Fruit fly (Drosophila melanogaster): ENCODE data around the gene CG10311.

The CG10311 gene

dm6 chr3R:16385586-16385985, 28.8 kb upstream of the CG10311 start:
- TF ChIP-seq CG8301 (tag; optimal IDR thresholded peaks at IDR 0.05) (no peak), CG13204 (GFP tag; optimal IDR thresholded peaks at IDR 0.05) (no peak), CG12605 (GFP tag; IDR thresholded peaks at IDR 0.05) (no peak), CG17806 (tag; optimal IDR thresholded peaks at IDR 0.05) (no peak), CG15710 (tag; optimal IDR thresholded peaks at IDR 0.05) (no peak), fd96Ca (GFP tag; IDR thresholded peaks at IDR 0.05) (no peak), D1 (tag; optimal IDR thresholded peaks at IDR 0.05) (no peak), EcR (GFP tag; optimal IDR thresholded peaks at IDR 0.05) (no peak), CG9948 (tag; optimal IDR thresholded peaks at IDR 0.05) (no peak), Snoo (tag; optimal IDR thresholded peaks at IDR 0.05) (no peak), CG8159 (tag; optimal IDR thresholded peaks at IDR 0.05) (no peak), CG10348 (GFP tag; IDR thresholded peaks at IDR 0.05) (no peak), CG14655 (GFP tag; optimal IDR thresholded peaks at IDR 0.05) (no peak), gl (tag; optimal IDR thresholded peaks at IDR 0.05) (no peak), rn (GFP tag; IDR thresholded peaks at IDR 0.05) (no peak), CG34367 (tag; optimal IDR thresholded peaks at IDR 0.05) (no peak), CG32121 (GFP tag; IDR thresholded peaks at IDR 0.05) (no peak), CG4496 (GFP tag; IDR thresholded peaks at IDR 0.05) (no peak), Pif1A (GFP tag; optimal IDR thresholded peaks at IDR 0.05) (no peak)

DNA sequence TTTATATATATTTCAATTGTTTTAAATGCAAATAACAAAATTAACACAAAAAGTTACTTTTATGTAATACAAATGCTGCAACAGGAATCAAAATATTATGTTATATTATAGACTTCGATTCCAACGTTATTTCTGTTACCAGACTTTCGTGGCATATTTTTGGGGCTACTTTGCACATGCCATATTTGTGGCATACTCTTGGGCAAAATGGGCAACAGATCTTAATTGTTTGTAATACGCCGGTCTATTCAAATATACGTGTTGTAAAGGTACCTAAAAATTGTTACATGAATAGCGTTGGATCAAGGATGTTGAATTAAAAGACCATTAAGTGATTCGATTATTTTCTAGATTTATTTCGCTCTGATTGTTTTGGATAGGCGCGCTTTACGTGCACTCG, 17.3 kb upstream of the CG10311 start:
- TF ChIP-seq CG8301 (tag; optimal IDR thresholded peaks at IDR 0.05) (no peak), CG15710 (tag; optimal IDR thresholded peaks at IDR 0.05) (no peak), D1 (tag; optimal IDR thresholded peaks at IDR 0.05) (peak; percentile 47), Ets98B (GFP tag; IDR thresholded peaks at IDR 0.05) (no peak), CG4496 (GFP tag; IDR thresholded peaks at IDR 0.05) (no peak)

- TF ChIP-seq CG34367 (tag; optimal IDR thresholded peaks at IDR 0.05) (no peak), CG8159 (tag; optimal IDR thresholded peaks at IDR 0.05) (no peak), CG32121 (GFP tag; IDR thresholded peaks at IDR 0.05) (no peak), CG17806 (tag; optimal IDR thresholded peaks at IDR 0.05) (no peak), CG4496 (GFP tag; IDR thresholded peaks at IDR 0.05) (no peak), CG10348 (GFP tag; IDR thresholded peaks at IDR 0.05) (no peak), CG9948 (tag; optimal IDR thresholded peaks at IDR 0.05) (no peak), CG8301 (tag; optimal IDR thresholded peaks at IDR 0.05) (no peak), Snoo (tag; optimal IDR thresholded peaks at IDR 0.05) (no peak), D1 (tag; optimal IDR thresholded peaks at IDR 0.05) (no peak), EcR (GFP tag; optimal IDR thresholded peaks at IDR 0.05) (no peak)
These were observed 13.6 kb upstream of the CG10311 start, which contains the start of gene CG10317 for dm6 chr3R:16370433-16370832. Gene CG10317 (minus strand): TSS chr3R:16370533.

DNA sequence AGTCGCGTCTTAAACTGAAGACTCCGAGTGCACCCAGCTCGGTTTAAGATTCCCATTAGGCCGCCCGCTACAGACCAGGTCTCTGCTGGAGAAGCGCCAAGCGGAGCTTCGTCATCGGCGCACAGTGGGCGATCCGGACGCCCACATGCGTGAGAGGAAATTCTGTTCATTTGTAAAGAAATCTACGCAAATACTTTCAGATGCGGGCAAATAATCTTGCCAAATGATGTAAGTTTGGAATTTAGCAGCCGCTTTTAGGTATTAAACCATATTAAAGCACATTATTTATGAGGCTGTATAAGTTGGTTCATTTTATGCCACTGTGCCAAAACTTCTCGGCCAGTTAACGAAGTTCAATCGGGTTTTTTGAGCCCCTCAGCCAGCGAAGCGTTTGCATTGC, 11.5 kb upstream of the CG10311 start, which contains the start of gene js:
TSS of gene js (minus strand) at position 19 of the 400 bp plus-strand sequence.
- no peak for TF ChIP-seq CG8159 (tag; optimal IDR thresholded peaks at IDR 0.05)
- TF ChIP-seq Pif1A (GFP tag; optimal IDR thresholded peaks at IDR 0.05) = peak; percentile 76
- no peak for TF ChIP-seq CG9948 (tag; optimal IDR thresholded peaks at IDR 0.05)
- 0 out of 2 replicates have a peak, but pooled peaks have one; percentile 10 for TF ChIP-seq CG12605 (GFP tag; IDR thresholded peaks at IDR 0.05)
- peak; percentile 49 for TF ChIP-seq Pif1B (GFP tag; optimal IDR thresholded peaks at IDR 0.05)
- peak; percentile 53 for TF ChIP-seq CG10348 (GFP tag; IDR thresholded peaks at IDR 0.05)
- no peak for TF ChIP-seq CG15710 (tag; optimal IDR thresholded peaks at IDR 0.05)
- TF ChIP-seq CG17806 (tag; optimal IDR thresholded peaks at IDR 0.05) = no peak
- TF ChIP-seq CG8301 (tag; optimal IDR thresholded peaks at IDR 0.05) = peak; percentile 81
- TF ChIP-seq CG34367 (tag; optimal IDR thresholded peaks at IDR 0.05) = no peak
- TF ChIP-seq CG32121 (GFP tag; IDR thresholded peaks at IDR 0.05) = peak; percentile 63
- no peak for TF ChIP-seq gl (tag; optimal IDR thresholded peaks at IDR 0.05)
- TF ChIP-seq D1 (tag; optimal IDR thresholded peaks at IDR 0.05) = no peak
- TF ChIP-seq Ets98B (GFP tag; IDR thresholded peaks at IDR 0.05) = no peak; the same call in 1 of the 2 replicates
- no peak for TF ChIP-seq CG14655 (GFP tag; optimal IDR thresholded peaks at IDR 0.05)
- no peak for TF ChIP-seq rn (GFP tag; IDR thresholded peaks at IDR 0.05)
- TF ChIP-seq EcR (GFP tag; optimal IDR thresholded peaks at IDR 0.05) = no peak
- no peak for TF ChIP-seq Snoo (tag; optimal IDR thresholded peaks at IDR 0.05)
- TF ChIP-seq CG4496 (GFP tag; IDR thresholded peaks at IDR 0.05) = peak; percentile 70; the same call in 2 of the 3 replicates
- no peak for TF ChIP-seq CG13204 (GFP tag; optimal IDR thresholded peaks at IDR 0.05)
- TF ChIP-seq fd96Ca (GFP tag; IDR thresholded peaks at IDR 0.05) = no peak; the same call in 1 of the 3 replicates

DNA sequence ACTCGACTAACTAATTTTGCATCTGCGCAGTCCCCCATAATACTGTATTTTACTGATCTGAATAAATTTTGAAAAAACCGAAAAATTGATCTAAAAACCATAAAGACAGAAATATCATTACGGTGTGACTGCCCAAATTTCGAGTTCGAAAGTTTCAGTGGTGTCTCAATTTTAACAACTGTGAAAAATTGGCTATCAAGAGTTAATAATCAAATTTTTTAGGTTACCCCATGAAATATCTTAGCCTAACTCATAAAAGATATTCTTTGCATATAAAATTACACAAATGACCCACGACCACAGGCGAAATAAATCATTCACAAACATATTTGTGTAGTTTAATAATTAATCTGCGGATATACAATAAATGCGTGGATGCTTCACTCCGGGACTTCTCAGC, 3.2 kb upstream of the CG10311 start, which contains the start of gene CG42446:
TSS of gene CG42446 (minus strand) at position 101 of the 400 bp plus-strand sequence.
- TF ChIP-seq CG10348 (GFP tag; IDR thresholded peaks at IDR 0.05) (no peak), EcR (GFP tag; optimal IDR thresholded peaks at IDR 0.05) (no peak), gl (tag; optimal IDR thresholded peaks at IDR 0.05) (no peak), fd96Ca (GFP tag; IDR thresholded peaks at IDR 0.05) (no peak), rn (GFP tag; IDR thresholded peaks at IDR 0.05) (no peak), Snoo (tag; optimal IDR thresholded peaks at IDR 0.05) (no peak)

DNA sequence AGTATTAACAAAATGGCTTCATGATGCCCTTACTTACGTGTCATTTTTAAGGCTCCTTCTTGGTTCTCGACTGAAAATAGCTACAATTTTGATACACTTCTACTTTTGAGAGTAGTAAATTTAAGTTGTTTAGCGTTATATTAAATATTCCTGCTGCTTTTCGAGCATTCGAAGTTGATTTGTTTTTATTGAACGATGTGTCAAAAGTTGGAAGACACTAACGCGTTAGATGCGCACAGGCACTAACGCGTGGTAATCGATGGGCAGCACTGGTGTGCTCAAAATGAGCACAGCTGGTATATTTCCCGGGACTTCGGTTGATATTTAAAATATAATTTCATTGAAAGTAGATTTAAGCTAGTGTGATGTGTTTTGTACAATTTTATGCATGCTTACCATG, 2.3 kb upstream of the CG10311 start, which contains the start of gene CG17931:
TSS of gene CG17931 (minus strand) at position 369 of the 400 bp plus-strand sequence.
- TF ChIP-seq CG4496 (GFP tag; IDR thresholded peaks at IDR 0.05) (no peak), D1 (tag; optimal IDR thresholded peaks at IDR 0.05) (peak; percentile 14)
